Fruit fly (Drosophila melanogaster) whole organism, embryonic: ENCODE results near the gene Tcs3.

Source experiments
- B-H2 ChIP-seq: fragments of 200-800 bp; sonication (Bioruptor generic); optimal IDR thresholded peaks from 2 replicates; lab custom pipeline; 2018; ENCODE audit warnings: missing biosample characterization, mild to moderate bottlenecking, missing genetic modification characterization
- CG10274 ChIP-seq: fragments of 200-800 bp; sonication (Bioruptor generic); optimal IDR thresholded peaks from 3 replicates; lab custom pipeline; 2017; ENCODE audit warnings: missing biosample characterization, mild to moderate bottlenecking, missing genetic modification characterization
- CG10366 ChIP-seq: fragments of 200-800 bp; sonication (Bioruptor generic); IDR thresholded peaks from 2 replicates; pipeline ENCODE4 v1.3.6; 2022; ENCODE audit warnings: missing biosample characterization, missing genetic modification characterization
- CG12236 ChIP-seq: fragments of 200-800 bp; sonication (Bioruptor generic); optimal IDR thresholded peaks from 2 replicates; lab custom pipeline; 2016; ENCODE audit warnings: missing biosample characterization, missing genetic modification characterization
- CG12391 ChIP-seq: fragments of 200-800 bp; sonication (Bioruptor generic); optimal IDR thresholded peaks from 3 replicates; lab custom pipeline; 2018; ENCODE audit warnings: missing biosample characterization, mild to moderate bottlenecking, missing genetic modification characterization, moderate library complexity
- CG12744 ChIP-seq: fragments of 200-800 bp; sonication (Bioruptor generic); optimal IDR thresholded peaks from 2 replicates; lab custom pipeline; 2016; ENCODE audit warnings: missing biosample characterization, missing genetic modification characterization
- CG13624 ChIP-seq: fragments of 200-800 bp; sonication (Bioruptor generic); optimal IDR thresholded peaks from 2 replicates; lab custom pipeline; 2016; ENCODE audit warnings: missing biosample characterization, missing genetic modification characterization
- CG13894 ChIP-seq: fragments of 200-800 bp; sonication (Bioruptor generic); optimal IDR thresholded peaks from 3 replicates; lab custom pipeline; 2018; ENCODE audit warnings: missing biosample characterization, mild to moderate bottlenecking, missing genetic modification characterization, moderate library complexity
- CG14050 ChIP-seq: fragments of 200-800 bp; sonication (Bioruptor generic); IDR thresholded peaks from 3 replicates; pipeline ENCODE4 v1.3.6; 2022; ENCODE audit warnings: missing biosample characterization, missing genetic modification characterization
- CG15011 ChIP-seq: fragments of 200-800 bp; sonication (Bioruptor generic); optimal IDR thresholded peaks from 3 replicates; lab custom pipeline; 2018; ENCODE audit warnings: missing biosample characterization, mild to moderate bottlenecking, missing genetic modification characterization
- CG15269 ChIP-seq: fragments of 200-800 bp; sonication (Bioruptor generic); optimal IDR thresholded peaks from 2 replicates; lab custom pipeline; 2018; ENCODE audit warnings: missing biosample characterization, mild to moderate bottlenecking, missing genetic modification characterization, moderate library complexity
- CG16813 ChIP-seq: fragments of 200-800 bp; sonication (Bioruptor generic); IDR thresholded peaks from 3 replicates; pipeline ENCODE4 v1.3.6; 2022; ENCODE audit warnings: missing biosample characterization, missing genetic modification characterization; ENCODE audit not compliant: partially characterized antibody
- CG3995 ChIP-seq: fragments of 200-800 bp; sonication (Bioruptor generic); optimal IDR thresholded peaks from 3 replicates; lab custom pipeline; 2016; ENCODE audit warnings: missing biosample characterization, missing genetic modification characterization
- CG4730 ChIP-seq: fragments of 200-800 bp; sonication (Bioruptor generic); IDR thresholded peaks from 2 replicates; pipeline ENCODE4 v1.3.6; 2022; ENCODE audit warnings: missing biosample characterization, missing genetic modification characterization
- CG5180 ChIP-seq: fragments of 200-800 bp; sonication (Bioruptor generic); optimal IDR thresholded peaks from 3 replicates; lab custom pipeline; 2017; ENCODE audit warnings: missing biosample characterization, missing genetic modification characterization, mild to moderate bottlenecking, moderate library complexity, missing genetic modification reagents
- CG6689 ChIP-seq: fragments of 200-800 bp; sonication (Bioruptor generic); IDR thresholded peaks from 2 replicates; pipeline ENCODE4 v1.3.6; 2022; ENCODE audit warnings: missing biosample characterization, missing genetic modification characterization
- CG9215 ChIP-seq: fragments of 200-800 bp; sonication (Bioruptor generic); IDR thresholded peaks from 2 replicates; pipeline ENCODE4 v1.3.6; 2022; ENCODE audit warnings: missing biosample characterization, missing genetic modification characterization
- CG9876 ChIP-seq: fragments of 200-800 bp; sonication (Bioruptor generic); optimal IDR thresholded peaks from 2 replicates; lab custom pipeline; 2016; ENCODE audit warnings: missing biosample characterization, missing genetic modification characterization
- CkIIα-i1 ChIP-seq: fragments of 200-800 bp; sonication (Bioruptor generic); IDR thresholded peaks from 2 replicates; pipeline ENCODE4 v1.3.6; 2022; ENCODE audit warnings: missing biosample characterization, missing genetic modification characterization
- D19B ChIP-seq: fragments of 200-800 bp; sonication (Bioruptor generic); optimal IDR thresholded peaks from 2 replicates; lab custom pipeline; 2017; ENCODE audit warnings: missing biosample characterization, mild to moderate bottlenecking, missing genetic modification characterization
- Dll ChIP-seq: fragments of 200-800 bp; sonication (Bioruptor generic); IDR thresholded peaks from 4 replicates; pipeline ENCODE4 v1.3.6; 2022; ENCODE audit warnings: missing biosample characterization, missing genetic modification characterization; ENCODE audit not compliant: partially characterized antibody
- Fer3 ChIP-seq: fragments of 200-800 bp; sonication (Bioruptor generic); optimal IDR thresholded peaks from 2 replicates; lab custom pipeline; 2018; ENCODE audit warnings: missing biosample characterization, mild to moderate bottlenecking, missing genetic modification characterization, moderate library complexity
- HLHmδ ChIP-seq: fragments of 200-800 bp; sonication (Bioruptor generic); optimal IDR thresholded peaks from 2 replicates; lab custom pipeline; 2018; ENCODE audit warnings: missing biosample characterization, mild to moderate bottlenecking, missing genetic modification characterization, moderate library complexity
- Hand ChIP-seq: fragments of 200-800 bp; sonication (Bioruptor generic); optimal IDR thresholded peaks from 2 replicates; lab custom pipeline; 2017; ENCODE audit warnings: mild to moderate bottlenecking, missing biosample characterization, missing genetic modification reagents, missing genetic modification characterization
- Hr39 ChIP-seq: fragments of >200 bp; optimal IDR thresholded peaks from 2 replicates; lab custom pipeline; 2017
- Kr ChIP-seq: fragments of 200-800 bp; sonication (Bioruptor generic); optimal IDR thresholded peaks from 2 replicates; lab custom pipeline; 2017; ENCODE audit warnings: missing biosample characterization, mild to moderate bottlenecking, missing genetic modification characterization
- Ravus ChIP-seq: fragments of 200-800 bp; sonication (Bioruptor generic); IDR thresholded peaks from 2 replicates; pipeline ENCODE4 v1.3.6; 2022; ENCODE audit warnings: missing biosample characterization, missing genetic modification characterization
- Rfx ChIP-seq: fragments of 200-800 bp; sonication (Bioruptor generic); IDR thresholded peaks from 2 replicates; pipeline ENCODE4 v1.3.6; 2022; ENCODE audit warnings: missing biosample characterization, missing genetic modification characterization
- Scr ChIP-seq: fragments of 200-800 bp; sonication (Bioruptor generic); IDR thresholded peaks from 2 replicates; pipeline ENCODE4 v1.3.6; 2022; ENCODE audit warnings: missing biosample characterization, missing genetic modification characterization; ENCODE audit not compliant: partially characterized antibody
- Spps ChIP-seq: fragments of 200-800 bp; sonication (Bioruptor generic); optimal IDR thresholded peaks from 2 replicates; lab custom pipeline; 2018; ENCODE audit warnings: missing biosample characterization, mild to moderate bottlenecking, missing genetic modification characterization
- al ChIP-seq: fragments of 200-800 bp; sonication (Bioruptor generic); IDR thresholded peaks from 2 replicates; pipeline ENCODE4 v1.3.6; 2022; ENCODE audit warnings: missing biosample characterization, missing genetic modification characterization
- bowl ChIP-seq: fragments of 200-800 bp; sonication (Bioruptor generic); IDR thresholded peaks from 2 replicates; pipeline ENCODE4 v1.3.6; 2022; ENCODE audit warnings: missing biosample characterization, missing genetic modification characterization
- bsh ChIP-seq, 2 experiments: fragments of 200-800 bp; sonication (Bioruptor generic); optimal IDR thresholded peaks; 2 replicates each; lab custom pipeline; 2017 to 2018; ENCODE audit warnings: mild to moderate bottlenecking in 2 of 2, missing biosample characterization in 2 of 2, missing genetic modification characterization in 2 of 2, moderate library complexity in 1 of 2
- crc ChIP-seq: fragments of 200-800 bp; sonication (Bioruptor generic); optimal IDR thresholded peaks from 2 replicates; lab custom pipeline; 2016; ENCODE audit warnings: missing biosample characterization, missing genetic modification characterization
- ewg ChIP-seq: fragments of 200-800 bp; sonication (Bioruptor generic); optimal IDR thresholded peaks from 3 replicates; lab custom pipeline; 2017; ENCODE audit warnings: mild to moderate bottlenecking, missing biosample characterization, missing genetic modification reagents, missing genetic modification characterization
- ham ChIP-seq: fragments of 200-800 bp; sonication (Bioruptor generic); IDR thresholded peaks from 2 replicates; pipeline ENCODE4 v1.3.6; 2022; ENCODE audit warnings: missing biosample characterization, missing genetic modification characterization
- hkb ChIP-seq, 2 experiments: fragments of 200-800 bp in 1 of 2; fragments of >200 bp in 1 of 2; sonication (Bioruptor generic) in 1 of 2; IDR thresholded peaks in 1 of 2; optimal IDR thresholded peaks in 1 of 2; 2 replicates each; pipeline versions ENCODE4 v1.3.6 to Lab custom; 2017 to 2022; ENCODE audit warnings: missing biosample characterization in 1 of 2, missing genetic modification characterization in 1 of 2
- hth ChIP-seq: fragments of >200 bp; optimal IDR thresholded peaks from 2 replicates; lab custom pipeline; 2017; ENCODE audit warnings: inconsistent platforms
- maf-S ChIP-seq: fragments of 200-800 bp; sonication (Bioruptor generic); optimal IDR thresholded peaks from 2 replicates; lab custom pipeline; 2016; ENCODE audit warnings: missing biosample characterization, missing genetic modification characterization
- nau ChIP-seq: fragments of 200-800 bp; sonication (Bioruptor generic); optimal IDR thresholded peaks from 3 replicates; lab custom pipeline; 2017; ENCODE audit warnings: missing biosample characterization, mild to moderate bottlenecking, missing genetic modification characterization, missing genetic modification reagents
- nerfin-2 ChIP-seq: fragments of 200-800 bp; sonication (Bioruptor generic); IDR thresholded peaks from 2 replicates; pipeline ENCODE4 v1.3.6; 2022; ENCODE audit warnings: missing biosample characterization, missing genetic modification characterization; ENCODE audit not compliant: partially characterized antibody
- phol ChIP-seq: fragments of 200-800 bp; sonication (Bioruptor generic); optimal IDR thresholded peaks from 3 replicates; lab custom pipeline; 2018; ENCODE audit warnings: missing biosample characterization, mild to moderate bottlenecking, missing genetic modification characterization, moderate library complexity
- ranshi ChIP-seq: fragments of 200-800 bp; sonication (Bioruptor generic); IDR thresholded peaks from 2 replicates; pipeline ENCODE4 v1.3.6; 2022; ENCODE audit warnings: missing biosample characterization, missing genetic modification characterization
- rib ChIP-seq: fragments of 200-800 bp; sonication (Bioruptor generic); IDR thresholded peaks from 2 replicates; pipeline ENCODE4 v1.3.6; 2022; ENCODE audit warnings: missing biosample characterization, missing genetic modification characterization
- stc ChIP-seq: fragments of 200-800 bp; sonication (Bioruptor generic); IDR thresholded peaks from 2 replicates; pipeline ENCODE4 v1.3.6; 2022; ENCODE audit warnings: missing biosample characterization, missing genetic modification characterization
- tin ChIP-seq: fragments of 200-800 bp; sonication (Bioruptor generic); optimal IDR thresholded peaks from 3 replicates; lab custom pipeline; 2016; ENCODE audit warnings: missing biosample characterization, missing genetic modification characterization
- trem ChIP-seq: fragments of 200-800 bp; optimal IDR thresholded peaks from 3 replicates; lab custom pipeline; 2019; ENCODE audit warnings: missing biosample characterization, mild to moderate bottlenecking, missing genetic modification characterization, moderate library complexity
- tup ChIP-seq: fragments of 200-800 bp; sonication (Bioruptor generic); optimal IDR thresholded peaks from 2 replicates; lab custom pipeline; 2016; ENCODE audit warnings: missing biosample characterization, mild to moderate bottlenecking, missing genetic modification characterization, moderate library complexity
- unpg ChIP-seq: fragments of 200-800 bp; sonication (Bioruptor generic); optimal IDR thresholded peaks from 3 replicates; lab custom pipeline; 2018; ENCODE audit warnings: missing biosample characterization, mild to moderate bottlenecking, missing genetic modification characterization, moderate library complexity

The Tcs3 gene

dm6 chr3L:16328207-16328891 is 23.4 kb upstream of the Tcs3 start, which contains the start of gene CG13058 (continued):
- TF ChIP-seq CG12391 (tag; lab: Kevin White, UChicago) (no peak), Fer3 (tag; lab: Kevin White, UChicago) (peak; percentile 59), CG6689 (GFP tag; lab: Robert Waterston, UW) (peak; percentile 40; the same call in 1 of the 2 replicates), B-H2 (GFP tag; lab: Kevin White, UChicago) (no peak), hth (lab: Kevin White, UChicago) (no peak), CkIIα-i1 (GFP tag; lab: Robert Waterston, UW) (no peak), hkb (optimal IDR thresholded peaks at IDR 0.05; lab: Kevin White, UChicago) (no peak), hkb (GFP tag; IDR thresholded peaks at IDR 0.05; lab: Robert Waterston, UW) (peak; percentile 62), CG4730 (GFP tag; lab: Robert Waterston, UW) (no peak; the same call in 1 of the 2 replicates), CG10366 (peak; percentile 87), Hr39 (lab: Kevin White, UChicago) (no peak), bsh (GFP tag; optimal IDR thresholded peaks at IDR 0.05; lab: Kevin White, UChicago) (peak in 1 of 2 experiments; percentile 3), nau (GFP tag; lab: Kevin White, UChicago) (peak; percentile 56), CG15011 (GFP tag; lab: Kevin White, UChicago) (peak; percentile 13), crc (no peak), ham (no peak), tup (no peak), Rfx (GFP tag; lab: Robert Waterston, UW) (0 out of 2 replicates have a peak, but pooled peaks have one; percentile 31), stc (GFP tag; lab: Robert Waterston, UW) (no peak), CG9215 (GFP tag; lab: Robert Waterston, UW) (peak; percentile 18; the same call in 1 of the 2 replicates), maf-S (GFP tag; lab: Kevin White, UChicago) (peak; percentile 16), trem (tag; lab: Kevin White, UChicago) (no peak), rib (GFP tag; lab: Robert Waterston, UW) (no peak), CG14050 (GFP tag; lab: Robert Waterston, UW) (peak; percentile 76), CG5180 (GFP tag; lab: Kevin White, UChicago) (peak; percentile 57), HLHmδ (GFP tag; lab: Kevin White, UChicago) (no peak), CG12236 (GFP tag; lab: Kevin White, UChicago) (no peak), D19B (no peak), CG10274 (GFP tag; lab: Kevin White, UChicago) (peak; percentile 5), CG13894 (peak; percentile 53), CG16813 (GFP tag; lab: Robert Waterston, UW) (no peak), CG9876 (no peak), phol (tag; lab: Kevin White, UChicago) (no peak), Spps (no peak), nerfin-2 (no peak), CG15269 (tag; lab: Kevin White, UChicago) (peak; percentile 86), Scr (GFP tag; lab: Robert Waterston, UW) (no peak), ranshi (GFP tag; lab: Robert Waterston, UW) (peak; percentile 73), bowl (GFP tag; lab: Robert Waterston, UW) (peak; percentile 77), Dll (GFP tag; lab: Robert Waterston, UW) (no peak), Ravus (GFP tag; lab: Robert Waterston, UW) (no peak; the same call in 1 of the 2 replicates), unpg (GFP tag; lab: Kevin White, UChicago) (peak; percentile 67), CG12744 (GFP tag; lab: Kevin White, UChicago) (no peak), al (GFP tag; lab: Robert Waterston, UW) (0 out of 2 replicates have a peak, but pooled peaks have one; percentile 23), Kr (GFP tag; lab: Kevin White, UChicago) (no peak), ewg (GFP tag; lab: Kevin White, UChicago) (peak; percentile 3), tin (GFP tag; lab: Kevin White, UChicago) (peak; percentile 25), CG3995 (GFP tag; lab: Kevin White, UChicago) (no peak), Hand (peak; percentile 3), CG13624 (GFP tag; lab: Kevin White, UChicago) (no peak)
